Worm (Caenorhabditis elegans): Measurements from ENCODE around the gene cox-14.

Gene cox-14

DNA sequence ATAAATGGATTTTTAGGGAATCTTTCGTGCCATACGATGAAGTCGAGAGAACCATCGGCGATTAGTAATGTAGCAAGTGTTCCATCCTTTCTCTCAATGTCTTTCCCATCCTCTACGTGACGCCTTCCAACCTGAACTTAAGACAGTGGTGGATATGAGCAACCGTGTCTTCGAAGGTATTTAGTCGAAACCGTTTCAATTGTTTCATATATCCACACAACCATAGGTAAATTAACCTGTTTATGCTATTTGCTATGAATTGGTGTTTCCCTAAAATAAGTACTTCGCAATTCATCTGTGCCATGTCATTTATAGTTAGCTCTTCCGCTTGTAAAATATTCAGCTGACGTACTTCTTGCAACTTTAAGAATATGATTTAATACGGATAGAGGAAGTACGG is 22.8 kb upstream of the cox-14 start:
- TF ChIP-seq sptf-1 (tag; optimal IDR thresholded peaks at IDR 0.05) (no peak), elt-1 (tag; optimal IDR thresholded peaks at IDR 0.05; ENCODE audit: borderline replicate concordance, insufficient read depth) (no peak), flh-1 (GFP tag; optimal IDR thresholded peaks at IDR 0.05) (no peak), nhr-28 (tag; optimal IDR thresholded peaks at IDR 0.05) (no peak), sem-2 (GFP tag; optimal IDR thresholded peaks at IDR 0.05) (no peak), elt-3 (tag; optimal IDR thresholded peaks at IDR 0.05) (no peak), ceh-43 (GFP tag; optimal IDR thresholded peaks at IDR 0.05) (no peak), ham-2 (GFP tag; optimal IDR thresholded peaks at IDR 0.05) (no peak), pha-4 (tag; optimal IDR thresholded peaks at IDR 0.05) (no peak), M03D4.4 (tag; optimal IDR thresholded peaks at IDR 0.05) (no peak), blmp-1 (tag; optimal IDR thresholded peaks at IDR 0.05) (no peak), tbx-8 (GFP tag; optimal IDR thresholded peaks at IDR 0.05) (no peak), cnd-1 (tag; optimal IDR thresholded peaks at IDR 0.05) (no peak), mep-1 (tag; optimal IDR thresholded peaks at IDR 0.05) (no peak), lin-13 (tag; optimal IDR thresholded peaks at IDR 0.05) (no peak), ces-1 (GFP tag; optimal IDR thresholded peaks at IDR 0.05) (no peak), ceh-83 (GFP tag; optimal IDR thresholded peaks at IDR 0.05) (no peak), nhr-76 (tag; optimal IDR thresholded peaks at IDR 0.05) (no peak), lsy-2 (tag; optimal IDR thresholded peaks at IDR 0.05) (no peak)

DNA sequence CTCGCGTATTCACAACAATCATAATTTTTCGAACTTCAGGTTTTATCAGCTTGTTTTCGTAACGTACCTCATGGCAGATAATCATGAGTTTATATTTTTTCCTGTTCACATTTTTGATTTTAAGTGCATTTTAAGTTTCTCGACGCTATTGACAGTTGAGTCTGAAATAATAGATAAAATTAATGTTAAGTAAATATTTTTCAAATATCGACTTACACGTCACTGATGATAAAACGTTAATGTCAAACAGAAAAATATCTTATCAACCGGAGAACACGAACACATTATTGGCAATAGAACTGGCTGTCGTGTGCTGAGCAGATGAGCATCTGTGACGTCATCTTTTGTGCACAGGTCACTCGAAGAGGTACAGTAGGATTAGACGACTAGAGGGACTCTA is 21.9 kb upstream of the cox-14 start:
- peak; percentile 39 for TF ChIP-seq zip-8 (tag; optimal IDR thresholded peaks at IDR 0.05)
- TF ChIP-seq pha-4 (tag; optimal IDR thresholded peaks at IDR 0.05), result no peak

DNA sequence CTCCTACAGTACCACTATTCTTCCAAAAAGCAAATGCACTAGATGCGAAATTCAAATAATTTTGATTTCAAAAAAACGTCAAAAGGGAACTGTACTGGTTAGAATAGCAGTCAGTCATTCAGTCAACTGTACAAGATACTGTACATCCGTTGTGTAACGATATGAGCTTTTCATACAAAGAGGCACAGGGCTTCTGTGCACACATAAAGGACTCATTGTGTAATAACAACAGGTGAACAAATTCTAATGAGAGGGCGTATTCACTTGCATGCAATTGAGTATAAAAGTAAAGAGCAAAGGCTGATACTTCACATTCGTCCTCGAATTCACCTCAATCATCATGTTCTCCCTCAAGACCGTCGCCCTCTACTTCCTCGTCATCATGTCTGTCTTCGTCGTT is 21.3 kb upstream of the cox-14 start, which contains the start of gene dod-6:
dod-6 (plus strand) TSS at position 301 of the 400 bp plus-strand sequence.
- TF ChIP-seq unc-62 (GFP tag; optimal IDR thresholded peaks at IDR 0.05) (no peak), lin-32 (GFP tag; optimal IDR thresholded peaks at IDR 0.05) (no peak), ceh-83 (GFP tag; optimal IDR thresholded peaks at IDR 0.05) (no peak), sem-2 (GFP tag; optimal IDR thresholded peaks at IDR 0.05) (no peak), ces-1 (GFP tag; optimal IDR thresholded peaks at IDR 0.05) (no peak), mep-1 (tag; optimal IDR thresholded peaks at IDR 0.05) (no peak), nhr-12 (tag; optimal IDR thresholded peaks at IDR 0.05) (no peak), blmp-1 (tag; optimal IDR thresholded peaks at IDR 0.05) (no peak)

DNA sequence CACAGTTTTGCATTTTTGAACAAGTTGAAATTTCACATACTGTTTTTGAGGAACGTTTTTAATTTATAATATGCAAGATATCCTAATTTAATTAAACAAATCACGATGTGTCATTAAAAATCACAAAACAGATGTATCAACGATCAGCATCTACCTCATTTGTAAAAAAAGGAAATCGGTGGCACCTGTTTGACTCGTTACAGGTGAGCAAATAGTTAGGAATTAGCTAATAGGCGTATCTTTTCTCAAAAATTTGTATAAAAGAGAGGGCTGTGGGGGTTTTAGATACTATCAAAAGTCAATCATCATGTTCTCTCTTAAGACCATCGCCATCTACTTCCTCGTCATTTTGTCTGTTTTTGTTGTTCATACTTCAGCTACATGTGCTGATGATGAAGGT is 19.7 kb upstream of the cox-14 start, which contains the start of gene T20G5.8:
T20G5.8 (plus strand) TSS at position 301 of the 400 bp plus-strand sequence.
- no peak for TF ChIP-seq nhr-12 (tag; optimal IDR thresholded peaks at IDR 0.05)
- TF ChIP-seq ceh-83 (GFP tag; optimal IDR thresholded peaks at IDR 0.05), result no peak
- no peak for TF ChIP-seq bed-3 (GFP tag; optimal IDR thresholded peaks at IDR 0.05)
- TF ChIP-seq sem-2 (GFP tag; optimal IDR thresholded peaks at IDR 0.05), result no peak
- TF ChIP-seq unc-120 (tag; optimal IDR thresholded peaks at IDR 0.05; ENCODE audit: poor library complexity, severe bottlenecking), result no peak
- TF ChIP-seq mep-1 (tag; optimal IDR thresholded peaks at IDR 0.05), result no peak
- no peak for TF ChIP-seq pha-4 (tag; optimal IDR thresholded peaks at IDR 0.05)
- no peak for TF ChIP-seq unc-62 (GFP tag; optimal IDR thresholded peaks at IDR 0.05)
- TF ChIP-seq ceh-43 (GFP tag; optimal IDR thresholded peaks at IDR 0.05), result no peak
- TF ChIP-seq elt-3 (tag; optimal IDR thresholded peaks at IDR 0.05), result no peak
- no peak for TF ChIP-seq ham-2 (GFP tag; optimal IDR thresholded peaks at IDR 0.05)
- no peak for TF ChIP-seq nhr-76 (tag; optimal IDR thresholded peaks at IDR 0.05)
- no peak for TF ChIP-seq lin-32 (GFP tag; optimal IDR thresholded peaks at IDR 0.05)
- no peak for TF ChIP-seq sptf-1 (tag; optimal IDR thresholded peaks at IDR 0.05)
- TF ChIP-seq mls-2 (tag; optimal IDR thresholded peaks at IDR 0.05), result no peak
- TF ChIP-seq ces-1 (GFP tag; optimal IDR thresholded peaks at IDR 0.05), result no peak
- TF ChIP-seq nhr-28 (tag; optimal IDR thresholded peaks at IDR 0.05), result no peak

DNA sequence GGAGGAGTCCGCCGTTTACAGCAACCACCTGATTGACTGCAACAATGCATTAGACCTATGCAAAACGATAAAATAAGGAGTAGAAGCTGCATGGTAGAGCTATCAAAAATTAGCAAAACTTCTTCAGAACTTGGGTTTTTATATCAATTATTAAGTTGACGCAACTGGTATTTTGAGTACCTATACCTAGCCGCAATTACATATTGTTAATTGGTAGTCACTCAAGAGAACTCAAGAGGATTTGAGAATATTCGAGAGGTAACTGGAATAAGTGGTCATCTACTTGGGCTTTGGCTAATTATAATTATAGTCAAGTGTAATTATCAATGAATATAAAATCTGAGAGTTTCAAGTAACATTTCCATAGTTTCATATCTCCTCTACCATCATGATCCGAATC is 17.5 kb upstream of the cox-14 start, which contains the start of the genes T20G5.13 and T20G5.12:
T20G5.13 (minus strand) TSS at position 101 of the 400 bp plus-strand sequence.
T20G5.12 (plus strand) TSS at position 370 of the 400 bp plus-strand sequence.
- TF ChIP-seq ces-1 (GFP tag; optimal IDR thresholded peaks at IDR 0.05) (no peak), unc-120 (tag; optimal IDR thresholded peaks at IDR 0.05; ENCODE audit: poor library complexity, severe bottlenecking) (no peak), nhr-28 (tag; optimal IDR thresholded peaks at IDR 0.05) (no peak), bed-3 (GFP tag; optimal IDR thresholded peaks at IDR 0.05) (no peak), nhr-12 (tag; optimal IDR thresholded peaks at IDR 0.05) (no peak), pha-4 (tag; optimal IDR thresholded peaks at IDR 0.05) (no peak), mab-5 (tag; optimal IDR thresholded peaks at IDR 0.05) (no peak), unc-62 (GFP tag; optimal IDR thresholded peaks at IDR 0.05) (no peak), zip-8 (tag; optimal IDR thresholded peaks at IDR 0.05) (no peak), flh-1 (GFP tag; optimal IDR thresholded peaks at IDR 0.05) (no peak)

DNA sequence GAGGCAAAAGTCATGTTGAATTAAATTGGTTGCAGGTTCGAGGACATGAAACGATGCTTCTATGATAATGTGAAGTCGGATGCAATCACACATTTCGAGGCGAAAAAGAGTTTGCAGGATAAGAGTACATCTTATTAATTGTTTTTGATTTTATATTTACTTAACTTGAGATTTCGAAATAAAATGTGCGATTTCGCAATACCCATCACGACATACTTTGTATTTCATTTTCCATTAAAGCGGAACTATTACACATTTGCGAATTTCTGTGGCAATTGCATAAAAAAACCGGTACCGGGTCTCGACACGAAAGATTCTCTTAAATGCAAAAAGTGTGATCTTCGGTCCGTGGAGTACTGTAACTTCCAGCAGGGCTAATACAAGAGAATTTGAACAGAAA is 16.4 kb upstream of the cox-14 start:
- TF ChIP-seq ceh-43 (GFP tag; optimal IDR thresholded peaks at IDR 0.05), result no peak
- no peak for TF ChIP-seq pha-4 (tag; optimal IDR thresholded peaks at IDR 0.05)
- no peak for TF ChIP-seq nhr-76 (tag; optimal IDR thresholded peaks at IDR 0.05)
- TF ChIP-seq nhr-12 (tag; optimal IDR thresholded peaks at IDR 0.05), result no peak
- no peak for TF ChIP-seq unc-62 (GFP tag; optimal IDR thresholded peaks at IDR 0.05)
- no peak for TF ChIP-seq hlh-1 (tag; optimal IDR thresholded peaks at IDR 0.05)
- no peak for TF ChIP-seq mep-1 (tag; optimal IDR thresholded peaks at IDR 0.05)
- TF ChIP-seq lin-32 (GFP tag; optimal IDR thresholded peaks at IDR 0.05), result no peak
- TF ChIP-seq nhr-2 (tag; optimal IDR thresholded peaks at IDR 0.05), result no peak
- no peak for TF ChIP-seq sptf-1 (tag; optimal IDR thresholded peaks at IDR 0.05)
- no peak for TF ChIP-seq drap-1 (GFP tag; optimal IDR thresholded peaks at IDR 0.05)
- TF ChIP-seq flh-1 (GFP tag; optimal IDR thresholded peaks at IDR 0.05), result no peak

Measured in whole organism, mixed stage, embryonic.